Worm (Caenorhabditis elegans): ENCODE data around the gene srbc-65.

The srbc-65 gene

DNA sequence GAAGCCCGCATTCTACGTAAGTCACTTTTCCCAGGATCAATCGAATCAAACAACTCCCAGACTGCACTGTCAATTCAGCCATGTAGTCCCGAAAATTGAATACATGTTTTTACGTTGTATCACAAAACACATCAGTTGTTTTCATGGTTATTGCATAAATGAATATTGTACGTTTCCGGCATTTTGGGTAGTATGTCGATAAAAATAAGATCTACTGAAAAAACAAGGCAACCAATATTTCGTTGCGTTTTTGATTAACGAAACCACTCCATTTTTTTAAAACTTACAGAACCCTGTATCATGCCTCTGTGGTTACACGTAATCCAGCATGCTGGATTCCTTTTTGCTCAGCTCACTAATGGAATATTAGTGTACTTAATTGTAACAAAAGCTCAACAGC is 22.4 kb downstream of the srbc-65 start, which contains the start of gene str-149:
Gene str-149 (plus strand): TSS at position 301 of the 400 bp plus-strand sequence.
- TF ChIP-seq zag-1 (tag; optimal IDR thresholded peaks at IDR 0.05) (no peak), crh-2 (tag; optimal IDR thresholded peaks at IDR 0.05) (no peak)

DNA sequence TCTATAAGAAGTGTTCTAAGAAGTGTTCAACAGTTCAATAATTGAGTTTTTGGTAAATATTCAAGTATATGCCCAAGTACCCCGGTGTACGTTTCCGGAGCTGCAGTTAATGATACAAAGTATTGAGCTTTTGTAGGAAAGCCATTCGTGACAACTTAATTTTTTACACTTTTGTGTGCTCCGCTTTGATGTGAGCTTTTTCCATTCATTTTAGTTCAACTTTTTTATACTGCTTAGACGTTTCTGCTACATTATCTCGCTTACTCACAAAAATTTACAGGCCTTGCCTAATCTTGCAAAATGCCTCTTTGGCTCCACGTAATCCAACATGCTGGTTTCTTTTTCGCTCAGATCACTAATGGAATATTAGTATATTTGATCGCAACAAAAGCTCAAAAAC is 25.1 kb downstream of the srbc-65 start, which contains the start of gene str-151:
Gene str-151 (plus strand): TSS at position 301 of the 400 bp plus-strand sequence.
- no peak for TF ChIP-seq elt-1 (tag; optimal IDR thresholded peaks at IDR 0.05)
- no peak for TF ChIP-seq R02D3.7 (tag; optimal IDR thresholded peaks at IDR 0.05)
- TF ChIP-seq ceh-16 (tag; optimal IDR thresholded peaks at IDR 0.05): no peak
- TF ChIP-seq skn-1 (tag; optimal IDR thresholded peaks at IDR 0.05): no peak
- TF ChIP-seq gmeb-1 (tag; optimal IDR thresholded peaks at IDR 0.05): no peak
- no peak for TF ChIP-seq blmp-1 (tag; optimal IDR thresholded peaks at IDR 0.05; ENCODE audit: insufficient read depth)
- TF ChIP-seq egl-27 (tag; optimal IDR thresholded peaks at IDR 0.05): no peak
- TF ChIP-seq sma-3 (GFP tag; optimal IDR thresholded peaks at IDR 0.05): no peak
- TF ChIP-seq sem-4 (tag; optimal IDR thresholded peaks at IDR 0.05): no peak
- TF ChIP-seq nhr-77 (tag; optimal IDR thresholded peaks at IDR 0.05): no peak
- no peak for TF ChIP-seq unc-39 (tag; optimal IDR thresholded peaks at IDR 0.05)
- no peak for TF ChIP-seq nhr-25 (tag; optimal IDR thresholded peaks at IDR 0.05)
- TF ChIP-seq lsy-2 (tag; optimal IDR thresholded peaks at IDR 0.05): no peak
- no peak for TF ChIP-seq mdl-1 (tag; optimal IDR thresholded peaks at IDR 0.05)
- TF ChIP-seq nhr-10 (tag; optimal IDR thresholded peaks at IDR 0.05): no peak

DNA sequence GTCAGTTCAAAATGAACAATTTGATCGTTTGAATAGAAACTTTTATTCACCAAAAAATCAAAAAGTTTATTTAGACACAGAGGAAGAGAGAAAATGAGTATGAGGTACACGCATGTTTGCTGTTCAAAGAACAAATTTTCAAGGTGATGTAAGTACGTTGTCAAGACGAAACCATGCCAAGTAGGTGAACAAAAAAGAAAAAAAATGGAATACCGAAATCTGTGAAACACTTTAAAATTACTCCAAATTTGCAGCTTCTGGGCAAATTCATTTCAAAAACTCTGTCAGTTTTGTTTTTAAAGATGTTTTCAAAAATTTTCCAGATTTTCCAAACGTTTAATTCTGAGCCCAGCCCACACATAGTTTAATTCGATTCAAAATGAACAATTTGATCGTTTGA is 29.6 kb downstream of the srbc-65 start, which contains the start of gene nhr-271:
Gene nhr-271 (minus strand): TSS at position 101 of the 400 bp plus-strand sequence.
- TF ChIP-seq sma-3 (GFP tag; optimal IDR thresholded peaks at IDR 0.05) (no peak), aly-2 (tag; optimal IDR thresholded peaks at IDR 0.05) (no peak), ama-1 (optimal IDR thresholded peaks at IDR 0.05) (no peak), Y55F3AM.14 (GFP tag; optimal IDR thresholded peaks at IDR 0.05) (no peak), nhr-25 (tag; optimal IDR thresholded peaks at IDR 0.05) (no peak), unc-55 (GFP tag; optimal IDR thresholded peaks at IDR 0.05) (no peak), snpc-4 (tag; optimal IDR thresholded peaks at IDR 0.05) (no peak), nhr-23 (tag; optimal IDR thresholded peaks at IDR 0.05) (no peak), R02D3.7 (tag; optimal IDR thresholded peaks at IDR 0.05) (no peak), alr-1 (tag; optimal IDR thresholded peaks at IDR 0.05) (no peak), nhr-21 (tag; optimal IDR thresholded peaks at IDR 0.05) (no peak), unc-62 (GFP tag; optimal IDR thresholded peaks at IDR 0.05) (no peak), zag-1 (tag; optimal IDR thresholded peaks at IDR 0.05) (no peak), skn-1 (tag; optimal IDR thresholded peaks at IDR 0.05) (no peak), gmeb-1 (tag; optimal IDR thresholded peaks at IDR 0.05) (no peak), sem-4 (tag; optimal IDR thresholded peaks at IDR 0.05) (no peak), elt-3 (tag; optimal IDR thresholded peaks at IDR 0.05) (no peak), nhr-6 (tag; optimal IDR thresholded peaks at IDR 0.05) (no peak)

DNA sequence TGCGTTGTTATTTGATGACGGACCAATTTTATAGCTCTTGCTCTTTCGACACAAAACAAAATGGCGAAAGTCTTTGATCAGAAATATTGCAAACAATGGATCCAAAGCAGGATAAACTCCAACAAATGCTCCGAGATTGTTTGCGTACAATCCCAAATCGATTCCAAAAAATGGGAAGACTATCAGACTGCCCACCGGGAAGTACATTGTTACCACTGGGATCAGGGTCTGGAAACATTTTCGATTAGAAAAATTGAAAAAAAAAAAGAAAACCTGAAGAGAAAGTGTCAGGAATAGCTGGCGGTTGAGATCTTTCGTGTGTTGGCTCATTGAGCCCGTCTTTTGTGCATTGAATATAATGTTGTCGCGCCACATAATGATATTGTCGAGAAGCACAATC is 30.3 kb downstream of the srbc-65 start:
- TF ChIP-seq sma-9 (GFP tag; optimal IDR thresholded peaks at IDR 0.05) (no peak), sma-9 (tag; optimal IDR thresholded peaks at IDR 0.05) (no peak)

DNA sequence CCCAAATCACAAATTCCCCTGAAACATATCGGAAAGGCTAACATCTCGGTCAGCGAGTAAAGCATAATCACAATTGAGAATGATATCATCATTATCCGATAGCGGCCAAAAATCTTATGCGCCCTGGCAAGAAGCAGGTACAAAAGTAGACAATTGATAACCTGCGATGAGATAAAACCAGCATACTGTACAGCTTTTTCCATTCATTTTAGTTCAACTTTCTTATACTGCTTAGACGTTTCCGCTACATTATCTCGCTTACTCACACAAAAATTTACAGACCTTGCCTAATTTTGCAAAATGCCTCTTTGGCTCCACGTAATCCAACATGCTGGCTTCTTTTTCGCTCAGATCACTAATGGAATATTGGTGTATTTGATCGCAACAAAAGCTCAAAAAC is 32.2 kb downstream of the srbc-65 start, which contains the start of gene str-150:
Gene str-150 (plus strand): TSS at position 301 of the 400 bp plus-strand sequence.
- TF ChIP-seq nhr-21 (tag; optimal IDR thresholded peaks at IDR 0.05): no peak
- TF ChIP-seq alr-1 (tag; optimal IDR thresholded peaks at IDR 0.05): no peak
- no peak for TF ChIP-seq nhr-237 (tag; optimal IDR thresholded peaks at IDR 0.05)
- no peak for TF ChIP-seq lin-11 (tag; optimal IDR thresholded peaks at IDR 0.05)
- TF ChIP-seq sma-9 (GFP tag; optimal IDR thresholded peaks at IDR 0.05): no peak
- TF ChIP-seq sma-9 (tag; optimal IDR thresholded peaks at IDR 0.05): no peak
- no peak for TF ChIP-seq blmp-1 (tag; optimal IDR thresholded peaks at IDR 0.05; ENCODE audit: insufficient read depth)
- no peak for TF ChIP-seq mab-5 (tag; optimal IDR thresholded peaks at IDR 0.05)
- TF ChIP-seq lin-13 (GFP tag; optimal IDR thresholded peaks at IDR 0.05): no peak
- TF ChIP-seq elt-3 (tag; optimal IDR thresholded peaks at IDR 0.05): no peak
- TF ChIP-seq nhr-25 (tag; optimal IDR thresholded peaks at IDR 0.05): no peak
